Worm (Caenorhabditis elegans) whole organism, midembryonic: Measurements from ENCODE around the gene ugt-62.

Experiments
- flt-1 ChIP-seq: fragments of 200-800 bp; sonication (Bioruptor generic); IDR thresholded peaks from 2 replicates; pipeline ENCODE4 v1.3.6; 2022; ENCODE audit warnings: missing genetic modification characterization, missing compliant biosample characterization
- ref-1 ChIP-seq: fragments of 200-800 bp; sonication (Bioruptor generic); conservative IDR thresholded peaks from 2 replicates; pipeline ENCODE4 v1.3.6; 2022; ENCODE audit warnings: missing genetic modification reagents, missing genetic modification characterization, missing compliant biosample characterization
- tab-1 ChIP-seq: fragments of 200-800 bp; sonication (Bioruptor generic); IDR thresholded peaks from 2 replicates; pipeline ENCODE4 v1.3.6; 2022; ENCODE audit warnings: missing genetic modification characterization, missing compliant biosample characterization

DNA sequence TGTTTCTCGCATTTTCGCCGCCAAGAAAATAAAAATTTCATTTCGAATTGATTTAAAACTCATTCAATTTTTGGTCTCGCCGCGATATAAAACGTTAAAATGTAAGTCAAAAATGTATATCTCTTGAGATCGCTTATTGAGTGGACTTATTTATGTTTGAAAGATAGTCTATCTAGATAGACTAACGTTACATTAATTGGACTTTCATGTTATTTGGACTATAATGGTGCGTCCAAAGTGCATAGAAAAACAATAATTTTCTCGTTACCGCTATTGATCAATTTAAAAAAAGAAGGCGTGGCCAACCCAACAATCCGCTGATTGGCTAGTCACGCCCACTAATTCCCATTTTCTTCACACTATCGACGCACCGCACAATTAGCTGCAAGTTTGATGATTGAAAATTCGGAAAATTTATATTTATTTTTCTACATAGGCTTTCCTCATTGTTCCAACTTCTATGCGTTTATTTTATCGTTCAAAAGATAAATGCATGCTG, 43.7 kb upstream of the ugt-62 start, which contains the start of gene F35G12.5:
- TF ChIP-seq flt-1 (GFP tag; lab: Robert Waterston, UW) (no peak), tab-1 (GFP tag; lab: Robert Waterston, UW) (no peak), ref-1 (GFP tag; lab: Robert Waterston, UW) (no peak)
